Worm (Caenorhabditis elegans): ENCODE results near the gene tomm-7.

tomm-7 gene

DNA sequence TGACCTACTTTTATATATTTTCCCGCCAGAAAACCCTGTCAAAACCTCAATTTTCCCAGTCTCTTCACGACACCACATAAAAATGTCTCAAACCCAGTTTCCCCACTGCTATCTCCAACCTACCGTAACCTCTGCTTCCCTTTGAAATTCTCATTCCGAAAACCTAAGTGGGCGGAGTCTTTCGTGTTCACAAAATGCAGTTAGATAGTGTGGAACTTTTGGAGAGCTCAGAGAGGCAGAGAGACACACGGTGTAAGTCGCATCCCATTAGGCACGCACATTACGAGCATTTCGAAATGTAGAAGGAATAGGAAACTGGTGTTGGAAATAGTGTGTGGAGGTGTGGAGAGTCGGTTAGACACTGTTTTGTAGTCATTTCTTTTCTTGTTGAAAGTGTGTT lies 39.5 kb upstream of the tomm-7 start:
- TF ChIP-seq lsy-2 (tag; optimal IDR thresholded peaks at IDR 0.05) = peak; percentile 3
- no peak for TF ChIP-seq elt-1 (tag; optimal IDR thresholded peaks at IDR 0.05; ENCODE audit: borderline replicate concordance, insufficient read depth)

DNA sequence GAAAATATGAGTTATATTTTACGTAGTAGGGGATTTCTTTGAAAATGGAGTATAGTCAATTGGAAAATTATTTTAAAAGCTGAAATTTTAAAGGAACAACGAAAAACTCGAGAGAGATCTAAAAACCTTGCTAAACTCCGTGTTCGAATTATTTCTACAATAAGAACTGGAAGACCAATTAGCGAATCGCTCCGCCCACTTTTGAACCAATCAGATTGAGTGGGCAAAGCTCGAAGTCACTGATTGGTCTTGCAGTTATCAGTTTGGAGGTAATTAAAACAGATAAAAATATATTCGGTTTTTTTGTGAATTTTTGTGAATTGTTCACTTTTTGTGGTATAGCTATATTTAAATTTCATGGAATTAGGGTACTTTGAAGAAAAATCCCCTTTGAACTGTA lies 36.1 kb upstream of the tomm-7 start:
- no peak for TF ChIP-seq zip-8 (tag; optimal IDR thresholded peaks at IDR 0.05)
- TF ChIP-seq lin-13 (tag; optimal IDR thresholded peaks at IDR 0.05) = no peak
- TF ChIP-seq nhr-237 (tag; optimal IDR thresholded peaks at IDR 0.05) = no peak
- no peak for TF ChIP-seq ceh-43 (GFP tag; optimal IDR thresholded peaks at IDR 0.05)
- no peak for TF ChIP-seq bed-3 (GFP tag; optimal IDR thresholded peaks at IDR 0.05)
- TF ChIP-seq elt-3 (tag; optimal IDR thresholded peaks at IDR 0.05) = no peak
- TF ChIP-seq pha-4 (tag; optimal IDR thresholded peaks at IDR 0.05) = no peak
- no peak for TF ChIP-seq elt-1 (tag; optimal IDR thresholded peaks at IDR 0.05; ENCODE audit: borderline replicate concordance, insufficient read depth)
- TF ChIP-seq hlh-1 (tag; optimal IDR thresholded peaks at IDR 0.05) = no peak

ce11 chrIII:7824041-7824440 lies 35.4 kb upstream of the tomm-7 start:
- TF ChIP-seq cnd-1 (tag; optimal IDR thresholded peaks at IDR 0.05) (peak; percentile 26), nhr-28 (tag; optimal IDR thresholded peaks at IDR 0.05) (no peak)

DNA sequence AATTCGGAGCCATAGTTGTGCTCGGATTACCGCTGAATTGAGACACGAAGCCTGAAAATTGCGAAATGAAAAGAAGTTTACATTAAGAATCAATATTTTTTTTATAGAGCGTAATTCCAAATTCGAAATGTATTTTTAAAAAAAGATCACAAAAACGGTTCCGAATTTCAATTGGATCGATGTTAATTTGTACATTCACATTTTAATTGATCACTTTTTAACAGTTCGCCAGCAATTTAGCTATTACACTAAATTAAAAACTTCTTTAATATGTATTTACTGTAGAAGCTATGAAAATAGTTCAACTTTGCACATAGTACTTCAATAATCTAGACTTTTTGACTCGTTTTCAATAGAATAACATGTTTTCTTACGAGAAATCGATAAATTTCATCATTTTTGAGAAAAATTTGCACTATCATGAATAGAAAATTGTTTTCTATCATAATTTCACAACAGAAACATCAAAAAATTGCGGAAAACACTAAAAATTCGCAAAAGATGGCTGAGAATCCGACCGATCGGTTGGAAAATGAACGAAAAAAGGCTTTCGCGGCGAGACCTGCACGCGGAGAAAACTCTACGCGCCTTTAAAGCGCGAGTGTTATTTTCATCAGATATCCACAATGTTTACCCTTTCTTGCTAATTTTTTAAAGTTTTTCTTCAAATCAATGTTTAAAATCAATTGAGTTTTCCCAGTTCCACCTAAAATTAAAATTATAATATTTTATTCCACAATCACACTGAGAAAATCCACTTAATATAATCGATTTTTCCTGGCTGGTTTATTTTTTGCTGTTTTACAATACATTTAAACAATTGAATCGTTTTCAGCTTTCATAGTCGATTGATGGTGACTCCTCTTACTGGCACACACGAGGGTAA lies 30.6 kb upstream of the tomm-7 start, which contains the start of the genes egl-45 and kcmf-1:
Gene egl-45 (minus strand): TSS at position 51 of the 886 bp plus-strand sequence.
Gene kcmf-1 (plus strand): TSS at position 836 of the 886 bp plus-strand sequence.
- TF ChIP-seq nhr-2 (tag; optimal IDR thresholded peaks at IDR 0.05) = no peak
- peak; percentile 66 for TF ChIP-seq unc-120 (tag; optimal IDR thresholded peaks at IDR 0.05; ENCODE audit: poor library complexity, severe bottlenecking)
- TF ChIP-seq mep-1 (tag; optimal IDR thresholded peaks at IDR 0.05) = peak; percentile 44
- peak; percentile 36 for TF ChIP-seq lsy-2 (tag; optimal IDR thresholded peaks at IDR 0.05)
- TF ChIP-seq ceh-39 (tag; optimal IDR thresholded peaks at IDR 0.05) = no peak
- peak; percentile 13 for TF ChIP-seq hlh-1 (tag; optimal IDR thresholded peaks at IDR 0.05)
- TF ChIP-seq elt-3 (tag; optimal IDR thresholded peaks at IDR 0.05) = no peak

ce11 chrIII:7832473-7832872 lies 26.9 kb upstream of the tomm-7 start:
- no peak for TF ChIP-seq snpc-4 (tag; optimal IDR thresholded peaks at IDR 0.05)

ce11 chrIII:7834848-7835247 lies 24.6 kb upstream of the tomm-7 start:
- TF ChIP-seq flh-1 (GFP tag; optimal IDR thresholded peaks at IDR 0.05) = no peak
- no peak for TF ChIP-seq M03D4.4 (tag; optimal IDR thresholded peaks at IDR 0.05)
- no peak for TF ChIP-seq lsy-2 (tag; optimal IDR thresholded peaks at IDR 0.05)
- TF ChIP-seq zip-8 (tag; optimal IDR thresholded peaks at IDR 0.05) = no peak
- TF ChIP-seq unc-120 (tag; optimal IDR thresholded peaks at IDR 0.05; ENCODE audit: poor library complexity, severe bottlenecking) = no peak
- no peak for TF ChIP-seq mep-1 (tag; optimal IDR thresholded peaks at IDR 0.05)
- TF ChIP-seq ceh-43 (GFP tag; optimal IDR thresholded peaks at IDR 0.05) = no peak
- TF ChIP-seq ces-1 (GFP tag; optimal IDR thresholded peaks at IDR 0.05) = no peak
- TF ChIP-seq nhr-28 (tag; optimal IDR thresholded peaks at IDR 0.05) = no peak
- TF ChIP-seq ham-2 (GFP tag; optimal IDR thresholded peaks at IDR 0.05) = no peak
- TF ChIP-seq ceh-39 (tag; optimal IDR thresholded peaks at IDR 0.05) = no peak

DNA sequence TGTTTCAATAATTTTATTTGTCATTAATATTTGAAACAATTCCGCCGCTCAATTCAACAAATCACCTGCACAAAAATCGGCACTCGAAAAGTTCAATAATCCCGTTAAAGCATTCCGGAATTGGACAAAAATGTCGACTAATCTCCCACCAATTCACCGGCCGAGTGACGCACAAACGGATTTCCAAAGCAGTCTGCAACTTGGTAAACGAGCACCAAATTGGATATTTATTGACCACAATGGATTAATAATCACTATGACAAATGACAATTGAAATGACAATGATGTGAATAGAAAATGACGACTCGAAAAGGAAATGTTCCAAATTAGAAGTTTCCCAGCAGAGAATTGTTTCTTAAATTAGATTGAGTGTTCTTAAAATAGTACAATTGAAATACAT lies 23.7 kb upstream of the tomm-7 start:
- TF ChIP-seq cnd-1 (tag; optimal IDR thresholded peaks at IDR 0.05) (no peak), lin-13 (tag; optimal IDR thresholded peaks at IDR 0.05) (no peak), snpc-4 (tag; optimal IDR thresholded peaks at IDR 0.05) (no peak)

ce11 chrIII:7837567-7837966 lies 21.8 kb upstream of the tomm-7 start:
- TF ChIP-seq blmp-1 (tag; optimal IDR thresholded peaks at IDR 0.05) (no peak), ztf-11 (tag; optimal IDR thresholded peaks at IDR 0.05) (no peak), tbx-8 (GFP tag; optimal IDR thresholded peaks at IDR 0.05) (no peak), unc-120 (tag; optimal IDR thresholded peaks at IDR 0.05; ENCODE audit: poor library complexity, severe bottlenecking) (no peak), mep-1 (tag; optimal IDR thresholded peaks at IDR 0.05) (no peak), elt-1 (tag; optimal IDR thresholded peaks at IDR 0.05; ENCODE audit: borderline replicate concordance, insufficient read depth) (no peak)

All from whole organism, mixed stage, embryonic.